Fruit fly (Drosophila melanogaster) ovary, adult (tissue): ENCODE data around the gene mTerf3.

ENCODE experiments used
- CG17801 ChIP-seq: fragments of 200-800 bp; optimal IDR thresholded peaks from 2 replicates; lab custom pipeline; 2019; ENCODE audit warnings: missing biosample characterization, mild to moderate bottlenecking, missing genetic modification characterization, moderate library complexity; ENCODE audit not compliant: partially characterized antibody

mTerf3 gene

DNA sequence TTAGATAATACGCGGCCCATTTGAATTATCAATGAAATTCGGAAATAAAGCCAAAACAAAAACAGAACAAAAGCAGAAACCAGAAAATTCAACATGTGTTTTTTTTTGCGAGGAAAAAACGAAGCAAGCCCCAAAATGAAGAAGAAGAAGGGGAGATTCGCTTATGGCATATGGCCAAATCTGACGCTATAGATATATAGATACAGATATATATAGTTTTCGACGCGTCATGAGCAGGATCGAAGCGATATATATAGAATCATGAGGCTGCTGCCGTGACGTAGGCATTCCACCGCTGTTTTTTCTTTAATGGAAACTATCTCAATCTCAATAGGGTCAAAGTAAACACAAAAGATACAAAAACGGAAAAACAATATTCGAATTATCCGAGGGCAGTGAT is 17.9 kb upstream of the mTerf3 start:
- no peak for TF ChIP-seq CG17801

DNA sequence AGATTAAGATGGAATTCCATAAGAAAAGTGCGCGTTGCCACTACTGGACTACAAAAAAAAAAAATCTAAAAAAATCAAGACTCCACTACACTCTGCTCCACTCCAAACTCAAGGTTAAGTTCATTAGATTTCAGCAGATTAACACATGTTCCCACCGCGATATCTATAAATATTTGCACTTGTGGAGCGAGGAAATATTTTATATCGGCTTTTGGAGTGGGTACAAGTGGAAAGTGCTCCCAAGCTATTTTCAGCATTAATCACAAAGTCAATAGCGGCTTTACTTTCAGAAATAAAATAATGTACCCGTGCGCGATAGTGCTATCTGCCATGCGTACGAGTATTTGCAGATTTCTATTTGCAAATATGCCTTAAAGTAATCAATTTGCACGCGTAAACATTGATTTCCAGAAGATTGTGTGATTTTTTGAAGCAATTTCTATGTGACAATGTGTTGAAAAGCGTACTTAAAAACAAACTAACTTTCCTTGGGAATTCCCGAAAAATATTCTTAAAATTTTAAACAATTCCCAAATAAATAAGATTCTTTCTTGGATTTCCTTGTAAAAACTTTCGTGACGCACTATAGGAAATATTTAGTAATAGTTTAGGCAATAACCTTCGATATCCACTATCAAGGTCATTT is 17.2 kb upstream of the mTerf3 start:
- no peak for TF ChIP-seq CG17801

- TF ChIP-seq CG17801: no peak
These were observed 16.3 kb upstream of the mTerf3 start for dm6 chr3L:20536919-20537318.

- TF ChIP-seq CG17801: no peak
These were observed 12.8 kb upstream of the mTerf3 start, which contains the start of gene CG13250 for dm6 chr3L:20533409-20533808. TSS of gene CG13250 (plus strand) at chr3L:20533709.

DNA sequence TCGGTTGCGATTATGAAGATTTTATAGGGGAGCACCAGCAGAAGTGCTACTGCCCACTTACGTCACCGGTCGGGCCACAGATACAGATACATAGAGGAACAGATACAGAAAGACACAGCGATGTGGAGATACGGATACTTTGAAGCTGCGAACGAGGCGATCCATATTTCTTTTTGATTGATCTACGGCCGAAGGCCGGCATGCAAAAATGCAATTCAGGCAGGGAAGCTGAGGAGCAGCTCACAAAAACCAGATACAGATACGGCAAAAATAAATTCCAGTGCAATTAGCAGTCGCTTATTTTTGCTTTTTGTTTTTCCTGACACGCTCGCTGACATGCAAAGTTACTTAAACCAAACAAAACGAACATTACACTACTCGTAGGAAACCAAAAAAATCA is 10.7 kb upstream of the mTerf3 start:
- TF ChIP-seq CG17801: no peak

DNA sequence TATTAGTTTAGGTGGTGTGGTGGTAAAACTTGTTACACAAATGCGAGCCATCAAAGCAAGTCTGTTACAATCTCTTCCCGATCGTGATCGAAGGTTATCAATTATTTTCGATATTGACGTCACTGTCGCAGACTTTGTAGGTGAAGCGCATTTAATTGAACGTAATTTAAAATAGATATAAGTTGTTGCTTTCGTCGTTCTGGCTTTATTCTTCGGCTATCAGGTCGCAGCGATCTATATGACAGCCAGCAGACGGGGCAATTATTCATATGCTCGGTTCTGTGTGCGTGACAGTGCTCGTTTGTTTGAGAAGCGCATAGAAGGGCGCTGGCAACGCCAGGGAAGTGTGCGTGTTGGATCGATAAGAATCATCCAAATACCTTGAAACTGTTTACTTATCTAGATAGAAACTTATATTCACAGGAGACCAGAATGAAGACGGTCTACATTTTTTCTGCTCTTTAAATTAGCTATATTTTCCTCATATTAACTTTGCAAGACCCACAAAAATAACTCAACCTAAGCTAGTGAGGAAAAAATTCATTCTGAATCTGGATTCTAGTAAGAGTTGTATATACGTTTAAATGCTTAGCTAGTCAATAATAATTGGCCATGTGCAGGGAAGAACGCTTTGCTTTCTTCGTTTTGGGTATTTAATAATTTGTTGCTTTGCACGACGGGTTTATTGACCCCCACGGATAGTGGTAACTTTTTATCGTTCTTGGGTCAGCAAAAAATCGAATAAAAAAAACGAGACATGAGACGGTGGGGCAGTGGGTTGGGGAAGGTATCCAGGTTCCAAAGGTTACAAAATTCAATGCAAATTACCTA is 10.0 kb upstream of the mTerf3 start:
- TF ChIP-seq CG17801: peak; percentile 48

DNA sequence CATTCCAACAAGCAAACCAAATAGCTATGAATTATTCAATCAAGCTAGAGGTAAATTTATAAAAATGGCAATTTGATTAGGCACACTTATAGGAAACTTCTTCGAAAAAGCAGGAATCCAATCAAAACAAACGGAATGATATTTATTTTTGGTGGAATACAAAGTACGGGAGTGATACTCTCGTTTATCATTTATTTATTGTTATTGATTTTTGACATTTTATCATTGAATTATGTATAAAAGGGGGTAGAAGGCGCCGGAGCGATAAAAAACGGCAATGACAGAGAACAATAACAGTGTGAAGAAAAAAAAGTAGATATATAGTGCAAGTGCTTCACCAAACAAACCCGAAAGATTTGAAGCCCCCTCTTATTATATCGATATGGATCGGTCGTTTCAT is 9.3 kb upstream of the mTerf3 start:
- no peak for TF ChIP-seq CG17801

DNA sequence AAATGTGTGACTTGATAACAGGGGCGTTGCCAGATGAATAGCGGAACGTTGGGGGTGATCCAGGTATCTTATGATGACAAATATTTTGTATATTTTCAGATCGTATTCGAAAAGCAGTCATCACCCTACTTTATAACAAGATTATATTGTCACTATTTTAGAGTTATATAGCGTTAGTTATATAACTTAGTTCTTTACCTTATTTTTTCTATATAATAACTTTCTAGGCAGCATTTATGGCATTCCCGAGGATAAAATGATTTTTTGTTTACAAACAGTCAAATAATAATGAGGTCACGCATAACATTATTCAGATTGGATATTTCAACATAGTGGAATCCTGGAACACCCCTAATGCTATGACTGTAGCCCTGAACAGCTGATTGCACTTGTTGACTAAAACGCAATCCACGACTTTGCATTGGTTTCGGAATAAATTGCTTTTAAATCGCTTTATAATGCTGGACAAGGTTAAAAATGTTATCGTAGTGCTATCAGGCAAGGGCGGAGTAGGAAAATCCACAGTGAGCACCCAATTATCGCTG is 5.7 kb upstream of the mTerf3 start, which contains the start of gene Nubp2:
Gene Nubp2 (plus strand): TSS at position 381 of the 545 bp plus-strand sequence.
- TF ChIP-seq CG17801: peak; percentile 94

DNA sequence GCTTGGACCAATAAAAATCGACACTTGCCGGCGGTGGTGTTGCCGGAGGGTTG is 5.4 kb upstream of the mTerf3 start, which contains the start of gene Pss:
Gene Pss (minus strand): TSS at position 32 of the 53 bp plus-strand sequence.
- TF ChIP-seq CG17801: no peak

DNA sequence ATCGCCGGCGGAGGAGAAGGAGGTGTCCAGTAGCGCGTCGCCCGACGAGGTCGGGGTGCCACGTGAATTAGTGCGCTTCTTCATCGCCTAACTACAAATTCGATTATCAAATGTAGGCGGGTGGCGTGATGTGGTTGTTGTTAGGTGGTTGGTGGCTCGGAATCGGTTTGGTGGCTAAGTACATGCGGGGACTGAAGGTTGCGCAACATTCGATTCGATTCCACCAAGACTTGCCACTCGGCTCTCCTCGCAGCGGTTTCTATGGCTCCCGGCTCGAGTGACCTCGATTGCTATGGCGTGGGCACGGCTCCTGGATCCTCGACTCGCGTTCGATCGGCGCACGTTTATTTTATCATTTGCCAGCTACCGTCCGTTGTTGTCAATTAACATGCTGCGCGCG is 5.2 kb upstream of the mTerf3 start:
- no peak for TF ChIP-seq CG17801

- TF ChIP-seq CG17801: peak; percentile 6
These were observed 3.9 kb upstream of the mTerf3 start for dm6 chr3L:20524409-20525010.

DNA sequence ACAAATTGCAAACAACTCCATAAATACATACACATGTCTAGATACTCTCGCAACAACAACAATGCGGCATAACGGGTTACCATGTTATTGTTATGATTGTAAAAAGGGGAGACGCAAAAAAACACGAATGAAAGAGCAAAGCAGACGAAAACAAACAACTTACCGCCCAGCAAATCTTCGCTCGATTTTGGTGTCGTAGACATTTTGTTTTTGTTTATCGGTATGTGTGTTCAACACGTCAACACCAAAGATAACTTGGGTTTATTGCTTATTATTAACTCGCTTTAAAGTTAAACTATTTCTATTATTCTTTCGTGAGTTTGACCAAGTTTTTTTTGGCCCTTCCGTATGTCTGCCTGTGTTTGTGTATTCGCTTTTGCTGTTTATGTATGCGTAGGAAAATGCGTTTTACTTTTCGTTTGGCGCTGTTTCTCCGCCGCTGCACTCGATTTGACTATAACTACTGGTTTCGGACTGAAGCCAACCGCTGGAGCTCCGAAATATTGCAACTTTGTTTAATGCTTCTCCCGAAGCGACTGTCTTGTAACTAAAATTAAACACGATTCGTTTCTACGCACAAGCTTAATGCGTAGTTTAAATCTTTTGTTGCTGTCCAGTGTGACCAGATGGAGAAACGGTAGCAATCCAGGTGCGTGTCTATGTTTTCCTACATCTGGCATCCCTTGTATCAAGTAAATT is 1.6 kb downstream of the mTerf3 start, which contains the start of gene BNIP3:
Gene BNIP3 (minus strand): TSS at position 589 of the 699 bp plus-strand sequence.
- TF ChIP-seq CG17801: no peak

DNA sequence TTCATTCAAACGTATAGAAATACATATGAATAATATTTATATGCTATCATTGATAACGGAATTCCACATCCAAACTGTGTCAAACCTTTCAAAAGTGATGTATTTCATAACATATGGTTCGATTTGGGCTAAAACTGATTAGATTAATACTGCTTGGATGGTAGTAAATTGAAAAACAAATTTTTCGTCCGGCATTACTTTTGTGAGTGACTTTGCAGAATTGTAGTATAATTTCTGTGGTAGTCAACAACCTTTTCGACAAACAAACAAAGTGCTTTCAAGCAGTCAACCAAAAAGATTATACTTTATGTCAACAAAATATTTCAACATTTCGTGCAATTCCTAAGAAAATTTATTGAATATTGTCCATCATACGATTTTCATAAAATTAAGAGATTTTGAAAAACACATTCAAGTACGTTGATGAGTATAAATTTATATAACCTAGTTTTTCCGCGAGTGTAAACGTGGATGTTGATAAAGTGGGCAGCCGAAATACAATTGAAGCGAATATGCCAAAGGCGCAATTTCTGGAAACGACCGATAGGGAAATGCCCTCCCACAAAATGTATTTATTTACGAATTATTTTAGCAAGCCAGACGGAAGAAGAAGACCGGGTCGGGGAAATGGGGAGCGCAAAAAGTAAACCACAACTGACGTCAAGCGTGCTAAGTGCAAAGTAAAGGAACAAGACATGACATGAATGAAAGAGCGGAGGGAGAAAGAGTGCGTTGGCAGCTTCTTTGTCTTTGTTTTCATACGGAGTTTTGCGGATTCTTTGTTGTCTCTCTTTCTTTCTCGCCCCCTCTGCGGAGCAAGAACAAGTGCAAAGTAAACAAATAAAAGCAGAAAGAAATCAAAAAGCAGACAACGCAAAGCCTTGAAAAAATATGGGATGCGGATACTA is 2.4 kb downstream of the mTerf3 start:
- TF ChIP-seq CG17801: no peak

dm6 chr3L:20517179-20517834 is 3.3 kb downstream of the mTerf3 start:
- TF ChIP-seq CG17801: no peak

- TF ChIP-seq CG17801: peak; percentile 71
These were observed 3.9 kb downstream of the mTerf3 start for dm6 chr3L:20516519-20517178.
